Worm (Caenorhabditis elegans) whole organism, mixed stage, embryonic: ENCODE measurements around the gene lbp-7.

Experiments used
- ceh-39 ChIP-seq: fragments of 150-350 bp; optimal IDR thresholded peaks from 2 replicates; lab custom pipeline; 2014; ENCODE audit warnings: missing biosample characterization, missing genetic modification characterization
- nhr-237 ChIP-seq: fragments of 150-350 bp; optimal IDR thresholded peaks from 2 replicates; lab custom pipeline; 2014; ENCODE audit warnings: missing biosample characterization, missing genetic modification characterization

DNA sequence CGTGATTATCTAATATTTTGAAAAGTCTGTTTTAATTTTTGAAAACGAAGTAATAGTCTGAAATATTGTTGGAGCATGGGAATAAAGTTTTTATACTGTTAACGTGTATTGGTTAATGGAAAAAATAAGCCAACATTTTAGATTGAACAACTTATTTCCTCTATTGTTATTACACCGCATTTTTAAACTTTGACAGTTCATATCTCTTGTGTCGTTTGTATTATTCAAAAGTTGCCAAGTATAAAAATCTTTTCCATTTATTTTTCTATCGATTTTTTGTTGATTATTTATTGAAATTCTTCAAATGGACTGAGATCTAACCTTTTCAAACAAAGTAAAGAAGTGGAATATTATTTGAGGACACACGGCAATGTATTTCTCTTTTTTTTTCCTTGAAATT, 48.5 kb upstream of the lbp-7 start, which contains the start of gene str-165:
- TF ChIP-seq nhr-237 (tag; lab: Kevin White, UChicago) (no peak), ceh-39 (tag; lab: Kevin White, UChicago) (no peak)
